Worm (Caenorhabditis elegans) whole organism, midembryonic: ENCODE results near the gene Y25C1A.6.
"Not testable (repeated sequence)": the region's sequence is repeated elsewhere in the genome, so short reads cannot be mapped to it uniquely, and the experiment has no call there.

Source experiments
- T22C8.4 ChIP-seq: fragments of 200-800 bp; sonication (Bioruptor generic); IDR thresholded peaks from 2 replicates; pipeline ENCODE4 v1.3.6; 2022; ENCODE audit warnings: missing genetic modification characterization, missing compliant biosample characterization
- cog-1 ChIP-seq: sonication (generic microtip); optimal IDR thresholded peaks from 2 replicates; lab custom pipeline; 2016; ENCODE audit warnings: missing genetic modification characterization, missing compliant biosample characterization
- flt-1 ChIP-seq: fragments of 200-800 bp; sonication (Bioruptor generic); IDR thresholded peaks from 2 replicates; pipeline ENCODE4 v1.3.6; 2022; ENCODE audit warnings: missing genetic modification characterization, missing compliant biosample characterization
- klf-2 ChIP-seq: fragments of 200-800 bp; sonication (Bioruptor generic); conservative IDR thresholded peaks from 2 replicates; pipeline ENCODE4 v1.3.6; 2022; ENCODE audit warnings: missing genetic modification reagents, missing genetic modification characterization, missing compliant biosample characterization
- med-1 ChIP-seq: sonication (generic microtip); optimal IDR thresholded peaks from 2 replicates; lab custom pipeline; 2017; ENCODE audit warnings: missing genetic modification characterization, mild to moderate bottlenecking, missing compliant biosample characterization, antibody characterized with exemption, missing genetic modification reagents; ENCODE audit not compliant: insufficient read depth
- ref-1 ChIP-seq: fragments of 200-800 bp; sonication (Bioruptor generic); conservative IDR thresholded peaks from 2 replicates; pipeline ENCODE4 v1.3.6; 2022; ENCODE audit warnings: missing genetic modification reagents, missing genetic modification characterization, missing compliant biosample characterization
- tab-1 ChIP-seq: fragments of 200-800 bp; sonication (Bioruptor generic); IDR thresholded peaks from 2 replicates; pipeline ENCODE4 v1.3.6; 2022; ENCODE audit warnings: missing genetic modification characterization, missing compliant biosample characterization
- ztf-23 ChIP-seq: fragments of 200-800 bp; sonication (Bioruptor generic); IDR thresholded peaks from 2 replicates; pipeline ENCODE4 v1.3.6; 2022; ENCODE audit warnings: missing genetic modification reagents, missing genetic modification characterization, missing compliant biosample characterization
- ztf-29 ChIP-seq: fragments of 200-800 bp; sonication (Bioruptor generic); IDR thresholded peaks from 2 replicates; pipeline ENCODE4 v1.3.6; 2022; ENCODE audit warnings: missing genetic modification reagents, missing genetic modification characterization, missing compliant biosample characterization

Gene Y25C1A.6

DNA sequence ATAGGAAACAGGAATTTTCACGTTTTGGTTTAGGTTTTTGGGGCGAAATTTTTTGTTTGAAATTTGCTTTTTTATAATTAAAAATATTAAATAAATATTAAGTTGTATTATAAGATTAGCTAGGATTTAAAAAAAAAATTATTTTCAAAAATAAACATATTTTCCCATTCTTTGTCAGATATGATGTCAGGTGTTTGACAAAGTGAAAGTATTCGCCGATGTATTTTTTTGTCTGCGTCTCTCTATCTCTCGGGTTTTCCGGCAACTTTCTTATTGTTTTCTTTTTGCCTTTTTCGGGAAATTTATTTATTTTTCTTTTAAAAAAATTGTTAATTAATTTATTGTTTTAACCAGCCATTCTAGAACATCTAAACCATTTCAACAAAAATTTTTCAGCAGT lies 30.5 kb upstream of the Y25C1A.6 start:
- TF ChIP-seq flt-1 (no peak), med-1 (GFP tag; lab: Kevin White, UChicago) (no peak), klf-2 (no peak), ref-1 (no peak), cog-1 (tag; lab: Kevin White, UChicago) (no peak), ztf-23 (GFP tag; lab: Robert Waterston, UW) (no peak), T22C8.4 (GFP tag; lab: Robert Waterston, UW) (no peak), ztf-29 (GFP tag; lab: Robert Waterston, UW) (no peak), tab-1 (no peak)

DNA sequence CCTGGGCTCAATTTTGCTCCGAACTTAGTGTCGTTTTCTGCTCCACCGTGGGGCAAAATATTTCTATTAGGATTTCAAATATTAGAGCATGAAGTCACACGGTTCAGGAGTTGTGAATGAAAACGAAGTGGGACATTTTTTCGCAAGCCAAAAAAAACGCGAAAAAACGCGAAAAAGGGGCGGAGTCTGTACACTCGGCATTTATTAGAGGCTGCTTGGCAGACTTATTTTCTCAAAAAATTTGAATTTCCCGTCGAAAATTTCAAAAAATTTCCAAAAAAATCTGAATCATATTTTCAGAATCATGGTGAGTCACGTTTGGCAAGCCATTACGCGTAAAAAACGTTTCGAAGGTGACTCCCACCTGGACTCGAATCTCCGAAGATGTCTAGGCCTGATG lies 28.4 kb upstream of the Y25C1A.6 start, which contains the start of gene B0454.6:
B0454.6 (plus strand) TSS at position 301 of the 400 bp plus-strand sequence.
- TF ChIP-seq ztf-23 (GFP tag; lab: Robert Waterston, UW); ref-1; T22C8.4 (GFP tag; lab: Robert Waterston, UW): not testable (repeated sequence)

DNA sequence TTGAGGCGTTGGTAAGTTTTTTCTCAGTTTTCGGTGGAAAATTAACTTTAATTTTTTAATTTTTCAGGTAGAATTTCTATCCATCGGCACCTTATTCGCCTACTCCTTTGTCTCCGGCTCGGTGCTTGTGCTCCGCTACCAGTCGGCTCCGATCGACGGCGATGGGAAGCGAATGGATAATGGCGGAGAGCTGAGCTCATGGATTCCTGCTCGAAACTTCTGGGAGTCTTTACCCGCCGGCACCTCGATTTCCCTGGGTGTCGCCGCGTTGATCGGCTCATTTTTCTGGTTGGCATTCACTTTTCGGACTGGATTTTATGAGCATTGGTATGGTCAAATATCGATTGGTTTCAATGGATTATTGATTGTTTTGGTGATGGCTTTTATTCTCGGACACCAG lies 26.0 kb upstream of the Y25C1A.6 start:
- TF ChIP-seq tab-1: no peak
- 0 out of 2 replicates have a peak, but pooled peaks have one; percentile 30 for TF ChIP-seq T22C8.4 (GFP tag; lab: Robert Waterston, UW)
- TF ChIP-seq ref-1: no peak
- TF ChIP-seq flt-1: no peak
- no peak for TF ChIP-seq med-1 (GFP tag; lab: Kevin White, UChicago)

DNA sequence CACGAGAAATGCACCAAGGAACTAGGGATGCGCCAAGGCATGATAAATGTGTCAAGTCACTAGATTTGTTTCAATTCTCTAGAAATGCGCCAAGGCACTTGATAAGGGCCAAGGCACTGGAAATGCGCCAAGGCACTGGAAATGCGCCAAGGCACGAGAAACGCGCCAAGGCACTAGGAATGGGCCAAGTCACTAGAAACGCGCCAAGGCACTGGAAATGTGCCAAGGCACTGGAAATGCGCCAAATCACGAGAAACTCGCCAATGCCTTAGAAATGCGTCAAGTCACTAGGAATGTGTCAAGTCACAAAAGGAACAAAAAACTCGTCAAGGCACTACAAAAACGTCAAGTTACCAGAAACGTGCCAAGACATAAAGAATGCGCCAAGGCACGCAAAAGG lies 24.5 kb upstream of the Y25C1A.6 start:
- TF ChIP-seq tab-1 (no peak), T22C8.4 (GFP tag; lab: Robert Waterston, UW) (no peak), ztf-29 (GFP tag; lab: Robert Waterston, UW) (no peak), cog-1 (tag; lab: Kevin White, UChicago) (no peak), klf-2 (no peak), flt-1 (no peak), ztf-23 (GFP tag; lab: Robert Waterston, UW) (no peak), med-1 (GFP tag; lab: Kevin White, UChicago) (no peak), ref-1 (no peak)

DNA sequence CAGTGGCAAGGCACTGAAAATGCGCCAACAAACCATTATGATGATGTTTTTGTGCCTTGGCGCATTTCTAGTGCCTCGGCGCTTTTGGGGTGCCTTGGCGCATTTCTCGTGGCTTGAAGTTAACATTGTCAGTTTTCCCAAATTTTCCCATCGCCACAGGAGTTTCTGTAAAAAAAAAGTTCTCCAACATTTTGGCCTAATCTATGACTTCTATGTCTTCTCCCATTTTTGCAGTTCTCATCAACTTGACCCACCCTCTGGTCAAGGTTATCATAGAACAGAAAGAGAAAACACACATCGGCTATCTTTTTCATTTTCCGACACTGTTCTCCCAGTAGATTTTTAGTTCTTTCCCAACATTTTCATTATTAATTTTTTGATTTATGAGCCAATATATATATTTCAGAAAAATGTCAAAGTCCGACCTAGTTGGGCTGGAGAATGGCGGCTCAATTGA lies 22.4 kb upstream of the Y25C1A.6 start, which contains the start of the genes B0454.26 and B0454.5:
B0454.26 (minus strand) TSS at position 101 of the 457 bp plus-strand sequence.
B0454.5 (plus strand) TSS at position 407 of the 457 bp plus-strand sequence.
- TF ChIP-seq med-1 (GFP tag; lab: Kevin White, UChicago) (no peak), ztf-23 (GFP tag; lab: Robert Waterston, UW) (no peak), ztf-29 (GFP tag; lab: Robert Waterston, UW) (no peak), cog-1 (tag; lab: Kevin White, UChicago) (no peak), tab-1 (no peak), ref-1 (no peak), flt-1 (no peak), klf-2 (no peak)

DNA sequence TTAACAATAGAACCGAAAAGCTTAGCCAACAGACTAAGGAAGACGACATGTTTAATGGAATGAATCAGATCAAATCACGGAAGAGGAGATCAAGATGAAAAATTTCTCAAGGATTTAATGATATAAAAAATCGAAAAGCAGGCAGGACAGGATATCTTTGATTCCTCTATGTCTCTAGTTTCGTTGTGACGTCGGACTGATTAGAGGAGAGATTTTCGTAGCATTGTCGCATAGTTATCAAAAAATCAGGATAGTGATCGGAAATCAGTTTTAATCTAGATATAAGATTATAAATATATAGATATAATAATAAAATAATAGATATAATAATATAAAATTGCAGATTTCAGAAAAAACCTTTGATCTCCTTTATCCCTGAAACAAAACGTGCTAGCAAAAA lies 17.5 kb upstream of the Y25C1A.6 start, which contains the start of gene B0454.8:
B0454.8 (minus strand) TSS at position 101 of the 400 bp plus-strand sequence.
- no peak for TF ChIP-seq flt-1
- no peak for TF ChIP-seq med-1 (GFP tag; lab: Kevin White, UChicago)
- TF ChIP-seq T22C8.4 (GFP tag; lab: Robert Waterston, UW): no peak
- TF ChIP-seq ztf-29 (GFP tag; lab: Robert Waterston, UW): no peak
- TF ChIP-seq ztf-23 (GFP tag; lab: Robert Waterston, UW): no peak
- no peak for TF ChIP-seq cog-1 (tag; lab: Kevin White, UChicago)

DNA sequence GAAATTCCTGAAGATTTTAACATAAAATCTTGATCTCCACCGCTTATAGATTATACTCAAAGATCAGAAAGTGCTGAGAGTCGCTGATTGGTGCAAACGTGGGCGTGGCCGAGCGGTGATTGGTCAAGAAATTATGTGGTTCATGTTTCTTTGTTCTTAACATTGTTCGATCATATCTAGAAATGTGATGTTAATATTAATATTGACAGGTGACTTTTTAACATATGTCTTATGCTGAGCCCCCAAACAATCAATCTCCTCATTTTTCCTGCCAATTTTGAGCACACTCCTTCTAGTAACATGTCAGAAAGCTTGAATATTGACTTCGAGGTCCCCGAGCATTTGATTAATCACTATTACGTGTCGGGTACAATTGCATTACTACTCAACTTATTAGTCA lies 16.9 kb upstream of the Y25C1A.6 start, which contains the start of gene sri-29:
sri-29 (plus strand) TSS at position 301 of the 400 bp plus-strand sequence.
- no peak for TF ChIP-seq tab-1
- no peak for TF ChIP-seq ztf-29 (GFP tag; lab: Robert Waterston, UW)
- no peak for TF ChIP-seq med-1 (GFP tag; lab: Kevin White, UChicago)
- TF ChIP-seq cog-1 (tag; lab: Kevin White, UChicago): no peak
- TF ChIP-seq klf-2: no peak
- no peak for TF ChIP-seq ztf-23 (GFP tag; lab: Robert Waterston, UW)
- no peak for TF ChIP-seq ref-1
- TF ChIP-seq flt-1: no peak
- no peak for TF ChIP-seq T22C8.4 (GFP tag; lab: Robert Waterston, UW)

DNA sequence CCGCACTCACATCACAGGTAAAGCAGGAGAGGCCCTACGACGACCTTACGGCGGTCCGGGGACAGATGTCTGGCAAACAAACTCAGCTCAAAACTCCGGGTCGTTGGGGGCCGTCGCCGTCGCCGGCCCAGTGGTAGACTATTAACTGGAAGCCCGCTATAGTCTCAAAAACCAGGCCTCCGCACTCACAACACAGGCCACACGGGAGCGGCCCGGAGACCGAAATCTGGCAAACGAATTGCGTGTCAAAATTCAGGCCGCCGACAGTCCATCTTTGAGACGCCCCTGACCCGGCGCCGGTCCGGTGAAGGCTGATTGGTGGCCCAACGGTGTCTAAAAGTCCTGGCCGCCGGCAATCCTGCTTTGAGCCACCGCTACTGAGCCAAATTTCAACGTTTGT lies 15.5 kb upstream of the Y25C1A.6 start:
- TF ChIP-seq ztf-23 (GFP tag; lab: Robert Waterston, UW) (no peak), flt-1 (no peak), klf-2 (no peak), med-1 (GFP tag; lab: Kevin White, UChicago) (no peak)

DNA sequence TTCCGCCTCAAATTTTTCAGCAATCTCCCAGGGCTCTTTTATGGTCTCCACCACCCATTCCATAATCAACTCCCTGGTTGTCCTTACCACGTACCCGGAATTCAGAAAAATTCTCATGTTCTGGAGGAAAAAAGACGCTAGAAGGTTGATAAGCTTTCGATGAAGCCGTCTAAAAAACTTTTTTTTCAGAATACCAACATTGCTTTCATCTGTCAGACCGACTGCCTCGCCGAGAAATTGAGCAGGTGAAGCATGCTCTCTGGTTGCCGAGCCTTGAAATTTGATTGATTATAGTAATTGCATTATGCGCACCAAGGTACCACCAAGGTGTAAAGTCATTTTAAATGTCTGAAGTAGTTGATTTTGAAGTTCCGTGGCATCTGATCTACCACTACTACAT lies 15.0 kb upstream of the Y25C1A.6 start, which contains the start of gene sri-30:
sri-30 (plus strand) TSS at position 301 of the 400 bp plus-strand sequence.
- TF ChIP-seq ztf-29 (GFP tag; lab: Robert Waterston, UW) (no peak), med-1 (GFP tag; lab: Kevin White, UChicago) (no peak), ztf-23 (GFP tag; lab: Robert Waterston, UW) (no peak), cog-1 (tag; lab: Kevin White, UChicago) (no peak), klf-2 (no peak), tab-1 (no peak), ref-1 (no peak)

DNA sequence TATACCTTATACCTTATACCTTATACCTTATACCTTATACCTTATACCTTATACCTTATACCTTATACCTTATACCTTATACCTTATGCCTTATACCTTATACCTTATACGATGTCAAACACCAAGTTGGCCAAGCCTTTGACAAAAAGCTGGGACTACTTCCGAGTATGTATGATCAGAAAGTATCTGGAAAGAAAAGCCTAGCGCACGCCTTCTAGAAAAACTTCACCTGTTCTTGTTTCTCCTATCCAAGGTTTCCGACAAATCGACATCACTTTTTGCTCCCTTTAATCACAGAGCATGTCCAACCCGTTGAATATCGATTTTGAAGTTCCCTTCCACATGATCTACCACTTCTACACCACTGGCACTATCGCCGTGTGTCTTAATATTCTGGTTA lies 12.5 kb upstream of the Y25C1A.6 start, which contains the start of gene sri-28:
sri-28 (plus strand) TSS at position 301 of the 400 bp plus-strand sequence.
- TF ChIP-seq T22C8.4 (GFP tag; lab: Robert Waterston, UW): no peak

DNA sequence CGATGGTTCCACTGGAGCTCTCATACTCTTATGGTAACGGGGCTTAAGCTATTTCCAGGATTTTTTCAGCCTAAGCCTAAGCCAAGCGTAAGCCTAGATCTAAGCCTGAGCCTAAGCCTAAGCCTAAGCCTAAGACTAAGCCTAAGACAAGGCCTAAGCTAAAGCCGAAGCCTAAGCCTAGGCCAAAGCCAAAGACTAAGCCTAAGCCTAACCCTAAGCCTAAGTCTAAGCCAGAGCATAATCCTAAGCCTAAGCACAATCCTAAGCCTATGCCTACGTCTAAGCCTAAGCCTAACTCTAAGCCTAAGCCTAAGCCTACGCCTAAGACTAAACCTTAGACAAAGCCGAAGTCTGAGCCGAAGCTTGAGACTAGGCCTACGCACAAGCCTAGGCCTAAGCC lies 11.9 kb upstream of the Y25C1A.6 start:
- TF ChIP-seq ztf-29 (GFP tag; lab: Robert Waterston, UW) (no peak), tab-1 (no peak), cog-1 (tag; lab: Kevin White, UChicago) (no peak), klf-2 (no peak), ref-1 (no peak), ztf-23 (GFP tag; lab: Robert Waterston, UW) (no peak), T22C8.4 (GFP tag; lab: Robert Waterston, UW) (no peak), med-1 (GFP tag; lab: Kevin White, UChicago) (no peak), flt-1 (no peak)
